Worm (Caenorhabditis elegans) whole organism, L1 larva: Measurements from ENCODE around the gene cutl-29.

Experiments used
- C04F5.9 ChIP-seq: sonication (generic microtip); optimal IDR thresholded peaks from 2 replicates; lab custom pipeline; 2016; ENCODE audit warnings: missing genetic modification characterization, missing compliant biosample characterization
- C16A3.4 ChIP-seq: fragments of 150-350 bp; optimal IDR thresholded peaks from 2 replicates; lab custom pipeline; 2014; ENCODE audit warnings: missing biosample characterization, missing genetic modification characterization
- aha-1 ChIP-seq: fragments of 150-350 bp; optimal IDR thresholded peaks from 2 replicates; lab custom pipeline; 2014; ENCODE audit warnings: missing biosample characterization, missing genetic modification characterization
- ceh-63 ChIP-seq: fragments of 200-800 bp; sonication (Bioruptor generic); optimal IDR thresholded peaks from 2 replicates; lab custom pipeline; 2018; ENCODE audit warnings: mild to moderate bottlenecking, missing genetic modification characterization, missing compliant biosample characterization
- ceh-82 ChIP-seq, 3 experiments: fragments of 150-350 bp in 1 of 3; sonication (generic microtip) in 2 of 3; optimal IDR thresholded peaks; 2 replicates each; lab custom pipeline; 2014 to 2017; ENCODE audit warnings: missing biosample characterization in 3 of 3, missing genetic modification characterization in 3 of 3
- ceh-90 ChIP-seq: sonication (generic microtip); optimal IDR thresholded peaks from 2 replicates; lab custom pipeline; 2016; ENCODE audit warnings: missing genetic modification characterization, missing compliant biosample characterization
- dpl-1 ChIP-seq, 3 experiments: fragments of 150-350 bp in 2 of 3; sonication (generic microtip) in 1 of 3; optimal IDR thresholded peaks; 2 replicates each; lab custom pipeline; 2014 to 2017; ENCODE audit warnings: missing biosample characterization in 3 of 3, missing genetic modification characterization in 3 of 3, missing genetic modification reagents in 3 of 3
- efl-1 ChIP-seq, 4 experiments: fragments of 150-350 bp; optimal IDR thresholded peaks in 3 of 4; peaks in 1 of 4; 1 replicate in 1 of 4; 2 replicates in 3 of 4; lab custom pipeline; 2014; ENCODE audit warnings: missing biosample characterization in 2 of 4, missing genetic modification characterization in 2 of 4, missing genetic modification reagents in 2 of 4
- egl-27 ChIP-seq, 2 experiments: fragments of 150-350 bp in 1 of 2; sonication (generic microtip); optimal IDR thresholded peaks; 3 replicates each; lab custom pipeline; 2017 to 2018; ENCODE audit warnings: missing biosample characterization in 2 of 2, missing genetic modification characterization in 2 of 2, missing genetic modification reagents in 2 of 2
- elt-3 ChIP-seq, 6 experiments: fragments of 150-350 bp in 1 of 6; sonication (generic microtip); optimal IDR thresholded peaks; 2 replicates each; lab custom pipeline; 2017 to 2018; ENCODE audit warnings: missing biosample characterization in 6 of 6, missing genetic modification characterization in 6 of 6, inconsistent platforms in 1 of 6
- fkh-10 ChIP-seq: sonication (generic microtip); optimal IDR thresholded peaks from 2 replicates; lab custom pipeline; 2017; ENCODE audit warnings: missing biosample characterization, missing genetic modification reagents, missing genetic modification characterization
- fkh-8 ChIP-seq: sonication (generic microtip); optimal IDR thresholded peaks from 2 replicates; lab custom pipeline; 2016; ENCODE audit warnings: mild to moderate bottlenecking, missing genetic modification characterization, missing compliant biosample characterization
- fos-1 ChIP-seq: fragments of 150-350 bp; optimal IDR thresholded peaks from 2 replicates; lab custom pipeline; 2014; ENCODE audit warnings: missing biosample characterization, missing genetic modification characterization
- grh-1 ChIP-seq: fragments of 200-800 bp; sonication (Bioruptor generic); IDR thresholded peaks from 2 replicates; pipeline ENCODE4 v1.3.6; 2022; ENCODE audit warnings: missing genetic modification reagents, missing genetic modification characterization, missing compliant biosample characterization
- irx-1 ChIP-seq: sonication (generic microtip); optimal IDR thresholded peaks from 2 replicates; lab custom pipeline; 2016; ENCODE audit warnings: missing genetic modification characterization, missing compliant biosample characterization
- isw-1 ChIP-seq: fragments of 200-800 bp; sonication (Bioruptor generic); IDR thresholded peaks from 2 replicates; pipeline ENCODE4 v1.3.6; 2022; ENCODE audit warnings: missing genetic modification characterization, missing compliant biosample characterization
- lin-13 ChIP-seq: fragments of 150-350 bp; optimal IDR thresholded peaks from 2 replicates; lab custom pipeline; 2014; ENCODE audit warnings: missing biosample characterization, missing genetic modification reagents, missing genetic modification characterization
- lin-14 ChIP-seq: fragments of 200-800 bp; sonication (Bioruptor generic); optimal IDR thresholded peaks from 2 replicates; lab custom pipeline; 2018; ENCODE audit warnings: mild to moderate bottlenecking, missing genetic modification characterization, moderate library complexity, missing compliant biosample characterization
- lsy-2 ChIP-seq, 2 experiments: fragments of 150-350 bp; optimal IDR thresholded peaks; 2 replicates each; lab custom pipeline; 2014; ENCODE audit warnings: missing biosample characterization in 2 of 2, missing genetic modification characterization in 2 of 2
- mdl-1 ChIP-seq, 2 experiments: fragments of 150-350 bp; optimal IDR thresholded peaks; 2 replicates each; lab custom pipeline; 2014 to 2017; ENCODE audit warnings: missing biosample characterization in 2 of 2, missing genetic modification characterization in 2 of 2, inconsistent platforms in 1 of 2
- nhr-12 ChIP-seq: sonication (generic microtip); optimal IDR thresholded peaks from 2 replicates; lab custom pipeline; 2017; ENCODE audit warnings: missing biosample characterization, missing genetic modification characterization
- nhr-19 ChIP-seq: fragments of 200-800 bp; sonication (Bioruptor generic); conservative IDR thresholded peaks from 2 replicates; pipeline ENCODE4 v1.3.6; 2022; ENCODE audit warnings: missing genetic modification characterization, missing compliant biosample characterization
- nhr-71 ChIP-seq: sonication (generic microtip); optimal IDR thresholded peaks from 2 replicates; lab custom pipeline; 2016; ENCODE audit warnings: mild to moderate bottlenecking, missing genetic modification characterization, moderate library complexity, missing compliant biosample characterization
- nhr-77 ChIP-seq: fragments of 150-350 bp; optimal IDR thresholded peaks from 2 replicates; lab custom pipeline; 2014; ENCODE audit warnings: missing biosample characterization, missing genetic modification characterization
- nhr-85 ChIP-seq: sonication (generic microtip); peaks from one replicate; lab custom pipeline; 2016; ENCODE audit warnings: missing genetic modification characterization, inconsistent platforms, missing compliant biosample characterization
- pax-3 ChIP-seq: fragments of 200-800 bp; sonication (Bioruptor generic); optimal IDR thresholded peaks from 2 replicates; lab custom pipeline; 2018; ENCODE audit warnings: mild to moderate bottlenecking, missing genetic modification characterization, moderate library complexity, missing compliant biosample characterization
- rnt-1 ChIP-seq: sonication (generic microtip); optimal IDR thresholded peaks from 2 replicates; lab custom pipeline; 2016; ENCODE audit warnings: mild to moderate bottlenecking, missing genetic modification characterization, moderate library complexity, missing compliant biosample characterization
- skn-1 ChIP-seq: fragments of 150-350 bp; optimal IDR thresholded peaks from 2 replicates; lab custom pipeline; 2014; ENCODE audit warnings: missing biosample characterization, missing genetic modification characterization
- sox-4 ChIP-seq: sonication (generic microtip); optimal IDR thresholded peaks from 2 replicates; lab custom pipeline; 2016; ENCODE audit warnings: missing genetic modification characterization, missing compliant biosample characterization
- sup-37 ChIP-seq: fragments of 200-800 bp; sonication (Bioruptor generic); optimal IDR thresholded peaks from 2 replicates; lab custom pipeline; 2018; ENCODE audit warnings: mild to moderate bottlenecking, missing genetic modification characterization, missing compliant biosample characterization
- unc-30 ChIP-seq: sonication (generic microtip); optimal IDR thresholded peaks from 2 replicates; lab custom pipeline; 2017; ENCODE audit warnings: missing biosample characterization, missing genetic modification characterization
- unc-62 ChIP-seq: fragments of 150-350 bp; optimal IDR thresholded peaks from 2 replicates; lab custom pipeline; 2014; ENCODE audit warnings: missing biosample characterization, missing genetic modification reagents, missing genetic modification characterization
- unc-98 ChIP-seq: fragments of 200-800 bp; sonication (Bioruptor generic); IDR thresholded peaks from 2 replicates; pipeline ENCODE4 v1.3.6; 2022; ENCODE audit warnings: missing genetic modification characterization, missing compliant biosample characterization

cutl-29 gene

ce11 chrX:8274869-8275268 is 4.0 kb upstream of the cutl-29 start, which contains the start of gene ksr-1 (continued):
- TF ChIP-seq nhr-12 (no peak), unc-98 (GFP tag; lab: Robert Waterston, UW) (no peak)

ce11 chrX:8273496-8273895 is 2.7 kb upstream of the cutl-29 start:
- no peak for TF ChIP-seq nhr-12
- no peak for TF ChIP-seq C04F5.9
- no peak for TF ChIP-seq sox-4 (tag; lab: Kevin White, UChicago)
- no peak for TF ChIP-seq ceh-63 (GFP tag; lab: Kevin White, UChicago)
- TF ChIP-seq nhr-77 (tag; lab: Kevin White, UChicago) = no peak
- no peak for TF ChIP-seq pax-3
- no peak for TF ChIP-seq isw-1 (GFP tag; lab: Robert Waterston, UW)
- no peak for TF ChIP-seq fkh-8 (tag; lab: Kevin White, UChicago)
- no peak for TF ChIP-seq egl-27 (tag; optimal IDR thresholded peaks at IDR 0.05; lab: Kevin White, UChicago)
- no peak for TF ChIP-seq sup-37 (GFP tag; lab: Kevin White, UChicago)
- TF ChIP-seq unc-62 = no peak
- no peak for TF ChIP-seq unc-30 (tag; lab: Kevin White, UChicago)
- no peak for TF ChIP-seq dpl-1 (GFP tag; optimal IDR thresholded peaks at IDR 0.05; lab: Kevin White, UChicago)
- TF ChIP-seq unc-98 (GFP tag; lab: Robert Waterston, UW) = no peak
- TF ChIP-seq aha-1 = no peak
- no peak for TF ChIP-seq C16A3.4 (tag; lab: Kevin White, UChicago)
- no peak for TF ChIP-seq ceh-90 (tag; lab: Kevin White, UChicago)
- TF ChIP-seq grh-1 (GFP tag; lab: Robert Waterston, UW) = no peak

ce11 chrX:8268083-8268482 is 2.7 kb downstream of the cutl-29 start:
- TF ChIP-seq fkh-8 (tag; lab: Kevin White, UChicago) = no peak
- TF ChIP-seq fkh-10 (GFP tag; lab: Kevin White, UChicago) = no peak
- TF ChIP-seq aha-1 = no peak
- TF ChIP-seq nhr-85 (tag; lab: Kevin White, UChicago) = no peak
- TF ChIP-seq lsy-2 (tag; optimal IDR thresholded peaks at IDR 0.05; lab: Kevin White, UChicago) = no peak
- no peak for TF ChIP-seq nhr-19
- no peak for TF ChIP-seq lin-13 (GFP tag; lab: Kevin White, UChicago)
- TF ChIP-seq ceh-82 (tag; optimal IDR thresholded peaks at IDR 0.05; lab: Kevin White, UChicago) = no peak
- TF ChIP-seq nhr-71 (tag; lab: Kevin White, UChicago) = no peak
- no peak for TF ChIP-seq fos-1 (tag; lab: Kevin White, UChicago)
- TF ChIP-seq elt-3 (tag; optimal IDR thresholded peaks at IDR 0.05; lab: Kevin White, UChicago) = no peak
- no peak for TF ChIP-seq irx-1 (tag; lab: Kevin White, UChicago)
- no peak for TF ChIP-seq unc-98 (GFP tag; lab: Robert Waterston, UW)

- TF ChIP-seq lin-14 = peak; percentile 0
- peak in 1 of 2 experiments; percentile 16 for TF ChIP-seq mdl-1 (tag; optimal IDR thresholded peaks at IDR 0.05; lab: Kevin White, UChicago)
- peak; percentile 30 for TF ChIP-seq rnt-1
- TF ChIP-seq efl-1 (optimal IDR thresholded peaks at IDR 0.05; lab: Kevin White, UChicago) = no peak
- peak in 1 of 2 experiments; percentile 67 for TF ChIP-seq efl-1 (GFP tag; optimal IDR thresholded peaks at IDR 0.05 in 1 of 2; lab: Kevin White, UChicago)
- no peak for TF ChIP-seq unc-62
Measured at ce11 chrX:8262734-8263133, 8.1 kb downstream of the cutl-29 start.

- TF ChIP-seq skn-1 (tag; lab: Kevin White, UChicago) (no peak), efl-1 (optimal IDR thresholded peaks at IDR 0.05; lab: Kevin White, UChicago) (no peak), efl-1 (GFP tag; optimal IDR thresholded peaks at IDR 0.05 in 1 of 2; lab: Kevin White, UChicago) (peak in 1 of 2 experiments; percentile 87)
Measured at ce11 chrX:8261125-8261684, 9.6 kb downstream of the cutl-29 start, which contains the start of gene M60.7. Gene M60.7, minus strand, starts transcription at chrX:8261175.
